Fruit fly (Drosophila melanogaster) whole organism, adult: ENCODE data around the gene CG10570.

Source experiments
- CG11617 ChIP-seq: fragments of 200-800 bp; sonication (Bioruptor generic); optimal IDR thresholded peaks from 2 replicates; lab custom pipeline; 2017; ENCODE audit warnings: mild to moderate bottlenecking, missing biosample characterization, missing genetic modification reagents, missing genetic modification characterization
- CG12768 ChIP-seq: fragments of 200-800 bp; sonication (Bioruptor generic); optimal IDR thresholded peaks from 2 replicates; lab custom pipeline; 2017; ENCODE audit warnings: missing biosample characterization, missing genetic modification characterization, mild to moderate bottlenecking, moderate library complexity, missing genetic modification reagents
- CG14711 ChIP-seq: fragments of 200-800 bp; sonication (Bioruptor generic); optimal IDR thresholded peaks from 2 replicates; lab custom pipeline; 2018; ENCODE audit warnings: missing biosample characterization, mild to moderate bottlenecking, missing genetic modification characterization, moderate library complexity
- CG1620 ChIP-seq: fragments of 200-800 bp; sonication (Bioruptor generic); optimal IDR thresholded peaks from 2 replicates; lab custom pipeline; 2016; ENCODE audit warnings: missing biosample characterization, missing genetic modification characterization
- CG33017 ChIP-seq: fragments of 200-800 bp; sonication (Bioruptor generic); optimal IDR thresholded peaks from 2 replicates; lab custom pipeline; 2018; ENCODE audit warnings: missing biosample characterization, mild to moderate bottlenecking, missing genetic modification characterization, moderate library complexity
- CG5204 ChIP-seq: fragments of 200-800 bp; sonication (Bioruptor generic); optimal IDR thresholded peaks from 2 replicates; lab custom pipeline; 2016; ENCODE audit warnings: missing biosample characterization, missing genetic modification characterization
- CG7045 ChIP-seq: fragments of 200-800 bp; sonication (Bioruptor generic); optimal IDR thresholded peaks from 2 replicates; lab custom pipeline; 2017; ENCODE audit warnings: missing biosample characterization, mild to moderate bottlenecking, missing genetic modification characterization
- CG7101 ChIP-seq: fragments of 200-800 bp; sonication (Bioruptor generic); optimal IDR thresholded peaks from 2 replicates; lab custom pipeline; 2018; ENCODE audit warnings: missing biosample characterization, mild to moderate bottlenecking, missing genetic modification characterization, moderate library complexity
- Clk ChIP-seq: fragments of 200-800 bp; sonication (Bioruptor generic); optimal IDR thresholded peaks from 2 replicates; lab custom pipeline; 2017; ENCODE audit warnings: missing biosample characterization, missing genetic modification characterization
- Crg-1 ChIP-seq: fragments of 200-800 bp; sonication (Bioruptor generic); optimal IDR thresholded peaks from 2 replicates; lab custom pipeline; 2016; ENCODE audit warnings: missing biosample characterization, missing genetic modification characterization
- Hr96 ChIP-seq: fragments of 200-800 bp; sonication (Bioruptor generic); optimal IDR thresholded peaks from 2 replicates; lab custom pipeline; 2016; ENCODE audit warnings: missing biosample characterization, missing genetic modification characterization
- Mnt ChIP-seq: fragments of 200-800 bp; sonication (Bioruptor generic); optimal IDR thresholded peaks from 2 replicates; lab custom pipeline; 2016; ENCODE audit warnings: missing biosample characterization, mild to moderate bottlenecking, missing genetic modification characterization
- bab1 ChIP-seq: fragments of 200-800 bp; sonication (Bioruptor generic); optimal IDR thresholded peaks from 3 replicates; lab custom pipeline; 2019; ENCODE audit warnings: missing biosample characterization, mild to moderate bottlenecking, missing genetic modification characterization, moderate library complexity
- cic ChIP-seq: fragments of 200-800 bp; sonication (Bioruptor generic); optimal IDR thresholded peaks from 2 replicates; lab custom pipeline; 2017; ENCODE audit warnings: missing biosample characterization, mild to moderate bottlenecking, missing genetic modification characterization, moderate library complexity
- cnc ChIP-seq, 2 experiments: fragments of >200 bp; optimal IDR thresholded peaks; 2 replicates each; lab custom pipeline; 2017
- kay ChIP-seq: fragments of 200-800 bp; sonication (Bioruptor generic); peaks from one replicate; lab custom pipeline; 2016; ENCODE audit warnings: missing biosample characterization, missing genetic modification characterization, borderline replicate concordance
- ovo ChIP-seq: fragments of 200-800 bp; sonication (Bioruptor generic); optimal IDR thresholded peaks from 2 replicates; lab custom pipeline; 2016; ENCODE audit warnings: missing biosample characterization, missing genetic modification characterization
- pad ChIP-seq: fragments of 200-800 bp; sonication (Bioruptor generic); optimal IDR thresholded peaks from 3 replicates; lab custom pipeline; 2017; ENCODE audit warnings: missing biosample characterization, missing genetic modification characterization, mild to moderate bottlenecking, moderate library complexity, missing genetic modification reagents
- tj ChIP-seq: fragments of 200-800 bp; sonication (Bioruptor generic); optimal IDR thresholded peaks from 3 replicates; lab custom pipeline; 2017; ENCODE audit warnings: missing biosample characterization, mild to moderate bottlenecking, missing genetic modification characterization, moderate library complexity
- toe ChIP-seq: fragments of 200-800 bp; sonication (Bioruptor generic); optimal IDR thresholded peaks from 2 replicates; lab custom pipeline; 2016; ENCODE audit warnings: missing biosample characterization, missing genetic modification characterization

The CG10570 gene

dm6 chr2L:18810960-18811642, at the start of gene CG10570, which contains the start of gene CG42502:
Gene CG10570 (minus strand): TSS chr2L:18811252.
Gene CG42502 (minus strand): TSS chr2L:18811252.
- TF ChIP-seq bab1 (GFP tag; lab: Kevin White, UChicago): no peak
- no peak for TF ChIP-seq Mnt (GFP tag; lab: Kevin White, UChicago)
- no peak for TF ChIP-seq ovo (GFP tag; lab: Kevin White, UChicago)
- no peak for TF ChIP-seq tj (GFP tag; lab: Kevin White, UChicago)
- TF ChIP-seq CG7101 (tag; lab: Kevin White, UChicago): no peak
- no peak for TF ChIP-seq CG11617 (GFP tag; lab: Kevin White, UChicago)
- no peak for TF ChIP-seq CG14711 (tag; lab: Kevin White, UChicago)
- no peak for TF ChIP-seq Crg-1 (GFP tag; lab: Kevin White, UChicago)
- TF ChIP-seq toe (GFP tag; lab: Kevin White, UChicago): no peak
- no peak for TF ChIP-seq Clk (GFP tag; lab: Kevin White, UChicago)
- TF ChIP-seq cic (GFP tag; lab: Kevin White, UChicago): no peak
- TF ChIP-seq CG33017 (tag; lab: Kevin White, UChicago): no peak
- TF ChIP-seq CG1620 (GFP tag; lab: Kevin White, UChicago): no peak
- no peak for TF ChIP-seq pad (GFP tag; lab: Kevin White, UChicago)
- TF ChIP-seq CG5204 (GFP tag; lab: Kevin White, UChicago): no peak
- no peak for TF ChIP-seq CG12768 (GFP tag; lab: Kevin White, UChicago)
- no peak for TF ChIP-seq cnc (optimal IDR thresholded peaks at IDR 0.05; lab: Kevin White, UChicago)
- TF ChIP-seq CG7045 (GFP tag; lab: Kevin White, UChicago): no peak
- no peak for TF ChIP-seq kay (GFP tag; lab: Kevin White, UChicago)
- no peak for TF ChIP-seq Hr96 (GFP tag; lab: Kevin White, UChicago)

- no peak for TF ChIP-seq cic (GFP tag; lab: Kevin White, UChicago)
- TF ChIP-seq CG7101 (tag; lab: Kevin White, UChicago): no peak
- peak; percentile 31 for TF ChIP-seq bab1 (GFP tag; lab: Kevin White, UChicago)
- TF ChIP-seq Hr96 (GFP tag; lab: Kevin White, UChicago): no peak
- peak; percentile 7 for TF ChIP-seq Mnt (GFP tag; lab: Kevin White, UChicago)
- TF ChIP-seq toe (GFP tag; lab: Kevin White, UChicago): no peak
- no peak for TF ChIP-seq Crg-1 (GFP tag; lab: Kevin White, UChicago)
- TF ChIP-seq cnc (optimal IDR thresholded peaks at IDR 0.05; lab: Kevin White, UChicago): no peak
- no peak for TF ChIP-seq CG33017 (tag; lab: Kevin White, UChicago)
- no peak for TF ChIP-seq CG14711 (tag; lab: Kevin White, UChicago)
- peak; percentile 79 for TF ChIP-seq kay (GFP tag; lab: Kevin White, UChicago)
- peak; percentile 10 for TF ChIP-seq CG1620 (GFP tag; lab: Kevin White, UChicago)
- no peak for TF ChIP-seq ovo (GFP tag; lab: Kevin White, UChicago)
- TF ChIP-seq CG11617 (GFP tag; lab: Kevin White, UChicago): no peak
- no peak for TF ChIP-seq Clk (GFP tag; lab: Kevin White, UChicago)
- no peak for TF ChIP-seq CG7045 (GFP tag; lab: Kevin White, UChicago)
- TF ChIP-seq tj (GFP tag; lab: Kevin White, UChicago): no peak
- no peak for TF ChIP-seq pad (GFP tag; lab: Kevin White, UChicago)
- no peak for TF ChIP-seq CG5204 (GFP tag; lab: Kevin White, UChicago)
- no peak for TF ChIP-seq CG12768 (GFP tag; lab: Kevin White, UChicago)
Observed at dm6 chr2L:18858661-18859532, 47.8 kb upstream of the CG10570 start, which contains the start of the genes CG10602 and mRpL13. Gene CG10602 (minus strand): TSS chr2L:18859248. Gene mRpL13 (minus strand): TSS chr2L:18859248.

- TF ChIP-seq bab1 (GFP tag; lab: Kevin White, UChicago) (peak; percentile 96), CG7101 (tag; lab: Kevin White, UChicago) (peak; percentile 95), Crg-1 (GFP tag; lab: Kevin White, UChicago) (peak; percentile 89), Mnt (GFP tag; lab: Kevin White, UChicago) (peak; percentile 80), CG5204 (GFP tag; lab: Kevin White, UChicago) (peak; percentile 93), cnc (optimal IDR thresholded peaks at IDR 0.05; lab: Kevin White, UChicago) (peak; percentile 86 to 90), pad (GFP tag; lab: Kevin White, UChicago) (peak; percentile 84), tj (GFP tag; lab: Kevin White, UChicago) (peak; percentile 76), CG1620 (GFP tag; lab: Kevin White, UChicago) (peak; percentile 91), Hr96 (GFP tag; lab: Kevin White, UChicago) (peak; percentile 92), CG11617 (GFP tag; lab: Kevin White, UChicago) (peak; percentile 93), CG33017 (tag; lab: Kevin White, UChicago) (peak; percentile 95), cic (GFP tag; lab: Kevin White, UChicago) (peak; percentile 52), toe (GFP tag; lab: Kevin White, UChicago) (peak; percentile 95), CG14711 (tag; lab: Kevin White, UChicago) (peak; percentile 99), Clk (GFP tag; lab: Kevin White, UChicago) (peak; percentile 84), ovo (GFP tag; lab: Kevin White, UChicago) (peak; percentile 60), CG12768 (GFP tag; lab: Kevin White, UChicago) (peak; percentile 95), CG7045 (GFP tag; lab: Kevin White, UChicago) (peak; percentile 93), kay (GFP tag; lab: Kevin White, UChicago) (peak; percentile 95)
Observed at dm6 chr2L:18857635-18858059, 46.6 kb upstream of the CG10570 start.

dm6 chr2L:18852249-18852648, 41.2 kb upstream of the CG10570 start:
- TF ChIP-seq pad (GFP tag; lab: Kevin White, UChicago): no peak
- TF ChIP-seq Mnt (GFP tag; lab: Kevin White, UChicago): no peak
- no peak for TF ChIP-seq Clk (GFP tag; lab: Kevin White, UChicago)
- no peak for TF ChIP-seq CG12768 (GFP tag; lab: Kevin White, UChicago)
- TF ChIP-seq CG7045 (GFP tag; lab: Kevin White, UChicago): no peak
- no peak for TF ChIP-seq cnc (optimal IDR thresholded peaks at IDR 0.05; lab: Kevin White, UChicago)
- TF ChIP-seq kay (GFP tag; lab: Kevin White, UChicago): no peak
- TF ChIP-seq CG7101 (tag; lab: Kevin White, UChicago): no peak
- TF ChIP-seq bab1 (GFP tag; lab: Kevin White, UChicago): no peak
- no peak for TF ChIP-seq Hr96 (GFP tag; lab: Kevin White, UChicago)
- TF ChIP-seq CG11617 (GFP tag; lab: Kevin White, UChicago): no peak
- TF ChIP-seq cic (GFP tag; lab: Kevin White, UChicago): no peak
- no peak for TF ChIP-seq tj (GFP tag; lab: Kevin White, UChicago)
- TF ChIP-seq Crg-1 (GFP tag; lab: Kevin White, UChicago): no peak
- no peak for TF ChIP-seq CG5204 (GFP tag; lab: Kevin White, UChicago)
- TF ChIP-seq CG14711 (tag; lab: Kevin White, UChicago): no peak
- TF ChIP-seq CG33017 (tag; lab: Kevin White, UChicago): no peak
- TF ChIP-seq ovo (GFP tag; lab: Kevin White, UChicago): no peak
